Worm (Caenorhabditis elegans): ENCODE results near the gene gnrr-4.

Gene gnrr-4

ce11 chrX:5707809-5708208, 35.3 kb downstream of the gnrr-4 start (continued):
- TF ChIP-seq flh-1 (GFP tag; optimal IDR thresholded peaks at IDR 0.05) (peak; percentile 82), sptf-1 (tag; optimal IDR thresholded peaks at IDR 0.05) (peak; percentile 96), ces-1 (GFP tag; optimal IDR thresholded peaks at IDR 0.05) (peak; percentile 26), mab-5 (tag; optimal IDR thresholded peaks at IDR 0.05) (no peak), drap-1 (GFP tag; optimal IDR thresholded peaks at IDR 0.05) (peak; percentile 93), ztf-11 (tag; optimal IDR thresholded peaks at IDR 0.05) (peak; percentile 66), nhr-237 (tag; optimal IDR thresholded peaks at IDR 0.05) (no peak), unc-120 (tag; optimal IDR thresholded peaks at IDR 0.05; ENCODE audit: poor library complexity, severe bottlenecking) (peak; percentile 89), ceh-83 (GFP tag; optimal IDR thresholded peaks at IDR 0.05) (peak; percentile 95)

- peak; percentile 30 for TF ChIP-seq nhr-2 (tag; optimal IDR thresholded peaks at IDR 0.05)
- no peak for TF ChIP-seq mab-5 (tag; optimal IDR thresholded peaks at IDR 0.05)
- TF ChIP-seq ham-2 (GFP tag; optimal IDR thresholded peaks at IDR 0.05), result peak; percentile 21
- TF ChIP-seq unc-62 (GFP tag; optimal IDR thresholded peaks at IDR 0.05), result no peak
- no peak for TF ChIP-seq pha-4 (tag; optimal IDR thresholded peaks at IDR 0.05)
- TF ChIP-seq unc-120 (tag; optimal IDR thresholded peaks at IDR 0.05; ENCODE audit: poor library complexity, severe bottlenecking), result no peak
- peak; percentile 32 for TF ChIP-seq ces-1 (GFP tag; optimal IDR thresholded peaks at IDR 0.05)
- no peak for TF ChIP-seq mep-1 (tag; optimal IDR thresholded peaks at IDR 0.05)
Observed at ce11 chrX:5699555-5699954, 43.6 kb downstream of the gnrr-4 start.

- TF ChIP-seq nhr-28 (tag; optimal IDR thresholded peaks at IDR 0.05) (no peak), cnd-1 (tag; optimal IDR thresholded peaks at IDR 0.05) (peak; percentile 53)
Observed at ce11 chrX:5698419-5698818, 44.7 kb downstream of the gnrr-4 start.

ce11 chrX:5697208-5697607, 45.9 kb downstream of the gnrr-4 start, which contains the start of gene W01C8.5:
TSS of gene W01C8.5 (minus strand) at chrX:5697308.
- TF ChIP-seq snpc-4 (tag; optimal IDR thresholded peaks at IDR 0.05) (no peak), ces-1 (GFP tag; optimal IDR thresholded peaks at IDR 0.05) (no peak)

ce11 chrX:5696197-5696596, 46.9 kb downstream of the gnrr-4 start:
- peak; percentile 11 for TF ChIP-seq ham-2 (GFP tag; optimal IDR thresholded peaks at IDR 0.05)
- TF ChIP-seq mls-2 (tag; optimal IDR thresholded peaks at IDR 0.05), result no peak
- peak; percentile 39 for TF ChIP-seq elt-1 (tag; optimal IDR thresholded peaks at IDR 0.05; ENCODE audit: borderline replicate concordance, insufficient read depth)
- peak; percentile 23 for TF ChIP-seq nhr-2 (tag; optimal IDR thresholded peaks at IDR 0.05)
- no peak for TF ChIP-seq ces-1 (GFP tag; optimal IDR thresholded peaks at IDR 0.05)
- TF ChIP-seq sptf-1 (tag; optimal IDR thresholded peaks at IDR 0.05), result no peak
- TF ChIP-seq lin-13 (tag; optimal IDR thresholded peaks at IDR 0.05), result no peak
- no peak for TF ChIP-seq tbx-8 (GFP tag; optimal IDR thresholded peaks at IDR 0.05)
- no peak for TF ChIP-seq nhr-28 (tag; optimal IDR thresholded peaks at IDR 0.05)

- no peak for TF ChIP-seq blmp-1 (tag; optimal IDR thresholded peaks at IDR 0.05)
- TF ChIP-seq bed-3 (GFP tag; optimal IDR thresholded peaks at IDR 0.05), result no peak
- TF ChIP-seq lsy-2 (tag; optimal IDR thresholded peaks at IDR 0.05), result no peak
- no peak for TF ChIP-seq ceh-43 (GFP tag; optimal IDR thresholded peaks at IDR 0.05)
- TF ChIP-seq ceh-83 (GFP tag; optimal IDR thresholded peaks at IDR 0.05), result no peak
- no peak for TF ChIP-seq elt-3 (tag; optimal IDR thresholded peaks at IDR 0.05)
- no peak for TF ChIP-seq lin-32 (GFP tag; optimal IDR thresholded peaks at IDR 0.05)
- TF ChIP-seq unc-39 (tag; optimal IDR thresholded peaks at IDR 0.05), result no peak
- TF ChIP-seq tbx-8 (GFP tag; optimal IDR thresholded peaks at IDR 0.05), result no peak
- no peak for TF ChIP-seq sem-2 (GFP tag; optimal IDR thresholded peaks at IDR 0.05)
Observed at ce11 chrX:5695416-5695815, 47.7 kb downstream of the gnrr-4 start.

- TF ChIP-seq bed-3 (GFP tag; optimal IDR thresholded peaks at IDR 0.05) (no peak), unc-39 (tag; optimal IDR thresholded peaks at IDR 0.05) (no peak), elt-1 (tag; optimal IDR thresholded peaks at IDR 0.05; ENCODE audit: borderline replicate concordance, insufficient read depth) (no peak), nhr-76 (tag; optimal IDR thresholded peaks at IDR 0.05) (no peak), M03D4.4 (tag; optimal IDR thresholded peaks at IDR 0.05) (no peak), flh-1 (GFP tag; optimal IDR thresholded peaks at IDR 0.05) (no peak), tbx-8 (GFP tag; optimal IDR thresholded peaks at IDR 0.05) (no peak), elt-3 (tag; optimal IDR thresholded peaks at IDR 0.05) (no peak), ham-2 (GFP tag; optimal IDR thresholded peaks at IDR 0.05) (no peak), hlh-1 (tag; optimal IDR thresholded peaks at IDR 0.05) (no peak), lsy-2 (tag; optimal IDR thresholded peaks at IDR 0.05) (no peak), lin-32 (GFP tag; optimal IDR thresholded peaks at IDR 0.05) (no peak), nhr-28 (tag; optimal IDR thresholded peaks at IDR 0.05) (no peak), mep-1 (tag; optimal IDR thresholded peaks at IDR 0.05) (no peak), ces-1 (GFP tag; optimal IDR thresholded peaks at IDR 0.05) (no peak), lin-13 (tag; optimal IDR thresholded peaks at IDR 0.05) (no peak)
Observed at ce11 chrX:5692099-5692498, 51.0 kb downstream of the gnrr-4 start, which contains the start of gene W01C8.1. TSS of gene W01C8.1 (plus strand) at chrX:5692399.

Data from whole organism, mixed stage, embryonic.